Worm (Caenorhabditis elegans) whole organism, late embryonic: ENCODE results near the gene T27E9.6.

Experiments used
- C08G9.2 ChIP-seq: sonication (generic microtip); optimal IDR thresholded peaks from 2 replicates; lab custom pipeline; 2016; ENCODE audit warnings: mild to moderate bottlenecking, missing genetic modification characterization, moderate library complexity, missing compliant biosample characterization
- ceh-2 ChIP-seq: sonication (generic microtip); optimal IDR thresholded peaks from 2 replicates; lab custom pipeline; 2016; ENCODE audit warnings: missing genotype, missing genetic modification characterization, missing compliant biosample characterization
- ceh-48 ChIP-seq: sonication (generic microtip); optimal IDR thresholded peaks from 2 replicates; lab custom pipeline; 2016; ENCODE audit warnings: missing genetic modification characterization, inconsistent platforms, missing compliant biosample characterization
- ets-4 ChIP-seq: sonication (generic microtip); optimal IDR thresholded peaks from 2 replicates; lab custom pipeline; 2016; ENCODE audit warnings: missing genetic modification characterization, missing compliant biosample characterization
- fkh-10 ChIP-seq: fragments of 150-350 bp; optimal IDR thresholded peaks from 2 replicates; lab custom pipeline; 2014; ENCODE audit warnings: missing biosample characterization, missing genetic modification reagents, missing genetic modification characterization
- gmeb-2 ChIP-seq: sonication (generic microtip); optimal IDR thresholded peaks from 2 replicates; lab custom pipeline; 2016; ENCODE audit warnings: missing genetic modification characterization, inconsistent platforms, missing compliant biosample characterization
- lim-6 ChIP-seq: sonication (generic microtip); optimal IDR thresholded peaks from 2 replicates; lab custom pipeline; 2016; ENCODE audit warnings: missing genetic modification characterization, missing compliant biosample characterization
- lin-11 ChIP-seq: fragments of 200-800 bp; sonication (Bioruptor generic); optimal IDR thresholded peaks from 2 replicates; lab custom pipeline; 2018; ENCODE audit warnings: mild to moderate bottlenecking, missing genetic modification characterization, missing compliant biosample characterization
- nhr-11 ChIP-seq: fragments of 150-350 bp; optimal IDR thresholded peaks from 2 replicates; lab custom pipeline; 2014; ENCODE audit warnings: missing biosample characterization, missing genetic modification characterization
- npax-4 ChIP-seq: sonication (generic microtip); optimal IDR thresholded peaks from 2 replicates; lab custom pipeline; 2016; ENCODE audit warnings: missing genetic modification characterization, missing compliant biosample characterization
- pqm-1 ChIP-seq: sonication (generic microtip); optimal IDR thresholded peaks from 2 replicates; lab custom pipeline; 2016; ENCODE audit warnings: missing genetic modification characterization, missing compliant biosample characterization
- tbx-2 ChIP-seq: sonication (generic microtip); optimal IDR thresholded peaks from 2 replicates; lab custom pipeline; 2016; ENCODE audit warnings: missing genetic modification characterization, missing compliant biosample characterization
- unc-55 ChIP-seq: sonication (generic microtip); optimal IDR thresholded peaks from 2 replicates; lab custom pipeline; 2017; ENCODE audit warnings: missing biosample characterization, missing genetic modification reagents, missing genetic modification characterization
- unc-86 ChIP-seq: sonication (generic microtip); optimal IDR thresholded peaks from 2 replicates; lab custom pipeline; 2016; ENCODE audit warnings: missing genetic modification characterization, missing compliant biosample characterization

DNA sequence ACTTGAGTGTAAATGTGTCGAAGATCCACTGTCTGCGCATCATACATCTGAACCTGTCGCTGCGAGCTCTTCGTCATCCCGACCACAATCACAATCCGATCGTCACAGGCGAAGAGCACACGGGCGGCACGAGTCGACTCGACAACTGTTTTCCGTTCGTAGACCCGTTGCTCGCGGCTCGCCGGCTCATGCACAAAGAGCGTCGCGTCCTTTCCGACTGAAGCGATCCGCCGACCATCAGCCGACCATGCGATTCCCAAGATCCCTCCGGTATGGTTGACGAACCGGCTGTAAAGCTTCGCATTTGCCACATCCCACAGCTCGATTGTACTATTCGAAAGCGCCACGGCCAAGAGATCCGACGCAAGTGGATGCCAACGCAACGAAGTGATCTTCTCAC, 41.9 kb upstream of the T27E9.6 start:
- TF ChIP-seq npax-4 (tag; lab: Kevin White, UChicago) (no peak), nhr-11 (no peak), C08G9.2 (tag; lab: Kevin White, UChicago) (no peak), unc-86 (tag; lab: Kevin White, UChicago) (no peak), gmeb-2 (tag; lab: Kevin White, UChicago) (no peak), lin-11 (tag; lab: Kevin White, UChicago) (no peak), ceh-2 (tag; lab: Kevin White, UChicago) (no peak), pqm-1 (tag; lab: Kevin White, UChicago) (no peak), lim-6 (tag; lab: Kevin White, UChicago) (no peak), fkh-10 (GFP tag; lab: Kevin White, UChicago) (no peak), ceh-48 (tag; lab: Kevin White, UChicago) (no peak), ets-4 (tag; lab: Kevin White, UChicago) (no peak), tbx-2 (no peak), unc-55 (no peak)
